Worm (Caenorhabditis elegans) whole organism, early embryonic: ENCODE data around the gene str-108.

Experiments used
- aly-1 ChIP-seq: sonication (generic microtip); optimal IDR thresholded peaks from 2 replicates; lab custom pipeline; 2016; ENCODE audit warnings: missing genetic modification characterization, missing compliant biosample characterization
- ama-1 ChIP-seq: fragments of 150-350 bp; optimal IDR thresholded peaks from 2 replicates; lab custom pipeline; 2014
- ceh-13 ChIP-seq: fragments of 200-800 bp; sonication (Bioruptor generic); optimal IDR thresholded peaks from 2 replicates; lab custom pipeline; 2018; ENCODE audit warnings: mild to moderate bottlenecking, missing genetic modification characterization, missing compliant biosample characterization
- hnd-1 ChIP-seq: sonication (generic microtip); optimal IDR thresholded peaks from 2 replicates; lab custom pipeline; 2016; ENCODE audit warnings: missing genetic modification characterization, missing compliant biosample characterization
- scrt-1 ChIP-seq: fragments of 200-800 bp; sonication (Bioruptor generic); IDR thresholded peaks from 2 replicates; pipeline ENCODE4 v1.3.6; 2022; ENCODE audit warnings: missing genetic modification characterization, missing compliant biosample characterization
- sea-1 ChIP-seq: fragments of 200-800 bp; sonication (Bioruptor generic); conservative IDR thresholded peaks from 2 replicates; pipeline ENCODE4 v1.3.6; 2022; ENCODE audit warnings: missing genetic modification characterization, missing compliant biosample characterization

DNA sequence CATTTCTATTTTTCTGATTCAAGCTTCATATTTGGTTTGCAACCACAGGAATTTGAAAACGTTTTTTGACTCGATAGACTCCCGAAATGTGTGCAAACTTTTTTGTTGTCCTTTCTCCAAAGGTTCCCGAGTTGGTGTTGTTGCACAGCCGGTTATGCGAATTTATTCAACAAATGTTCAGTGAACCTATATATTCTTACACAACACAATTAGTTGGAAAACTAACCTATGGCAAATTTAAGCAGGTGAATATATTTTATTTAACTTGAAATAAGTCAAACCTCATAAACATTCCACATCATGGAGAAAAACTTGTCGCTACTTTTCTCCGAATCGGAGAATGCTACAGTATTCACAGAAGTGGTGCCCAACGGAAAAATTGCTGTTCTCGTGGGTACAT, 17.3 kb downstream of the str-108 start, which contains the start of gene srz-14:
- TF ChIP-seq scrt-1 (GFP tag; lab: Robert Waterston, UW): no peak
- no peak for TF ChIP-seq ama-1 (lab: Kevin White, UChicago)
- TF ChIP-seq hnd-1 (tag; lab: Kevin White, UChicago): no peak
- TF ChIP-seq aly-1 (tag; lab: Kevin White, UChicago): no peak
- no peak for TF ChIP-seq ceh-13
- no peak for TF ChIP-seq sea-1 (GFP tag; lab: Robert Waterston, UW)
